Fruit fly (Drosophila melanogaster) whole organism, adult: ENCODE results near the gene CG44815.

ENCODE experiments used
- CG11617 ChIP-seq: fragments of 200-800 bp; sonication (Bioruptor generic); optimal IDR thresholded peaks from 2 replicates; lab custom pipeline; 2017; ENCODE audit warnings: mild to moderate bottlenecking, missing biosample characterization, missing genetic modification reagents, missing genetic modification characterization
- CG12768 ChIP-seq: fragments of 200-800 bp; sonication (Bioruptor generic); optimal IDR thresholded peaks from 2 replicates; lab custom pipeline; 2017; ENCODE audit warnings: missing biosample characterization, missing genetic modification characterization, mild to moderate bottlenecking, moderate library complexity, missing genetic modification reagents
- CG14711 ChIP-seq: fragments of 200-800 bp; sonication (Bioruptor generic); optimal IDR thresholded peaks from 2 replicates; lab custom pipeline; 2018; ENCODE audit warnings: missing biosample characterization, mild to moderate bottlenecking, missing genetic modification characterization, moderate library complexity
- CG1620 ChIP-seq: fragments of 200-800 bp; sonication (Bioruptor generic); optimal IDR thresholded peaks from 2 replicates; lab custom pipeline; 2016; ENCODE audit warnings: missing biosample characterization, missing genetic modification characterization
- CG33017 ChIP-seq: fragments of 200-800 bp; sonication (Bioruptor generic); optimal IDR thresholded peaks from 2 replicates; lab custom pipeline; 2018; ENCODE audit warnings: missing biosample characterization, mild to moderate bottlenecking, missing genetic modification characterization, moderate library complexity
- CG5204 ChIP-seq: fragments of 200-800 bp; sonication (Bioruptor generic); optimal IDR thresholded peaks from 2 replicates; lab custom pipeline; 2016; ENCODE audit warnings: missing biosample characterization, missing genetic modification characterization
- CG7045 ChIP-seq: fragments of 200-800 bp; sonication (Bioruptor generic); optimal IDR thresholded peaks from 2 replicates; lab custom pipeline; 2017; ENCODE audit warnings: missing biosample characterization, mild to moderate bottlenecking, missing genetic modification characterization
- CG7101 ChIP-seq: fragments of 200-800 bp; sonication (Bioruptor generic); optimal IDR thresholded peaks from 2 replicates; lab custom pipeline; 2018; ENCODE audit warnings: missing biosample characterization, mild to moderate bottlenecking, missing genetic modification characterization, moderate library complexity
- Clk ChIP-seq: fragments of 200-800 bp; sonication (Bioruptor generic); optimal IDR thresholded peaks from 2 replicates; lab custom pipeline; 2017; ENCODE audit warnings: missing biosample characterization, missing genetic modification characterization
- Crg-1 ChIP-seq: fragments of 200-800 bp; sonication (Bioruptor generic); optimal IDR thresholded peaks from 2 replicates; lab custom pipeline; 2016; ENCODE audit warnings: missing biosample characterization, missing genetic modification characterization
- Hr96 ChIP-seq: fragments of 200-800 bp; sonication (Bioruptor generic); optimal IDR thresholded peaks from 2 replicates; lab custom pipeline; 2016; ENCODE audit warnings: missing biosample characterization, missing genetic modification characterization
- Mnt ChIP-seq: fragments of 200-800 bp; sonication (Bioruptor generic); optimal IDR thresholded peaks from 2 replicates; lab custom pipeline; 2016; ENCODE audit warnings: missing biosample characterization, mild to moderate bottlenecking, missing genetic modification characterization
- bab1 ChIP-seq: fragments of 200-800 bp; sonication (Bioruptor generic); optimal IDR thresholded peaks from 3 replicates; lab custom pipeline; 2019; ENCODE audit warnings: missing biosample characterization, mild to moderate bottlenecking, missing genetic modification characterization, moderate library complexity
- cic ChIP-seq: fragments of 200-800 bp; sonication (Bioruptor generic); optimal IDR thresholded peaks from 2 replicates; lab custom pipeline; 2017; ENCODE audit warnings: missing biosample characterization, mild to moderate bottlenecking, missing genetic modification characterization, moderate library complexity
- cnc ChIP-seq, 2 experiments: fragments of >200 bp; optimal IDR thresholded peaks; 2 replicates each; lab custom pipeline; 2017
- kay ChIP-seq: fragments of 200-800 bp; sonication (Bioruptor generic); peaks from one replicate; lab custom pipeline; 2016; ENCODE audit warnings: missing biosample characterization, missing genetic modification characterization, borderline replicate concordance
- ovo ChIP-seq: fragments of 200-800 bp; sonication (Bioruptor generic); optimal IDR thresholded peaks from 2 replicates; lab custom pipeline; 2016; ENCODE audit warnings: missing biosample characterization, missing genetic modification characterization
- pad ChIP-seq: fragments of 200-800 bp; sonication (Bioruptor generic); optimal IDR thresholded peaks from 3 replicates; lab custom pipeline; 2017; ENCODE audit warnings: missing biosample characterization, missing genetic modification characterization, mild to moderate bottlenecking, moderate library complexity, missing genetic modification reagents
- tj ChIP-seq: fragments of 200-800 bp; sonication (Bioruptor generic); optimal IDR thresholded peaks from 3 replicates; lab custom pipeline; 2017; ENCODE audit warnings: missing biosample characterization, mild to moderate bottlenecking, missing genetic modification characterization, moderate library complexity
- toe ChIP-seq: fragments of 200-800 bp; sonication (Bioruptor generic); optimal IDR thresholded peaks from 2 replicates; lab custom pipeline; 2016; ENCODE audit warnings: missing biosample characterization, missing genetic modification characterization

The CG44815 gene

DNA sequence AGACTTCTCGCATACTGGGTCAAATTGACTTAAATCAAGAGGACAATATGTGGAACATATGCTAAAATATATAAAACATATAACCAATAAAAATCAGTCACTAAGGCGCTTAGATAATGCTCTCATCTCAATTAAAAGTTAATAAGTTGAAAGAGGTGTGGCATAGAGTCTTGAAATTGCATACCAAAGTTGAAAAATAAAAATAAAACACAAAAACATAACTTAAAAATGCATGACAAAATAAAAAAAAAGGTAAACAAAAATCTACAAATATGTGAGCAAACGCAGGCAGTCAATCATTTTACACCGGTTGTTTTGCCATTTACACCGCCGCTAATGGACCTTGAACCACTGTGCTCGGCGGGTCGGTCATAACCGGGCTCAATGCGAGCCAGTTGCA is at the start of gene CG44815:
Gene CG44815, minus strand, starts transcription at position 51 of the 400 bp plus-strand sequence.
- TF ChIP-seq ovo (GFP tag; lab: Kevin White, UChicago) (no peak), CG12768 (GFP tag; lab: Kevin White, UChicago) (no peak), Clk (GFP tag; lab: Kevin White, UChicago) (no peak), cnc (optimal IDR thresholded peaks at IDR 0.05; lab: Kevin White, UChicago) (no peak), Mnt (GFP tag; lab: Kevin White, UChicago) (no peak), CG1620 (GFP tag; lab: Kevin White, UChicago) (no peak), toe (no peak), CG33017 (no peak), CG5204 (no peak), pad (no peak), CG7101 (tag; lab: Kevin White, UChicago) (no peak), CG7045 (no peak), Crg-1 (GFP tag; lab: Kevin White, UChicago) (no peak), tj (GFP tag; lab: Kevin White, UChicago) (no peak), cic (GFP tag; lab: Kevin White, UChicago) (no peak), CG11617 (GFP tag; lab: Kevin White, UChicago) (no peak)

DNA sequence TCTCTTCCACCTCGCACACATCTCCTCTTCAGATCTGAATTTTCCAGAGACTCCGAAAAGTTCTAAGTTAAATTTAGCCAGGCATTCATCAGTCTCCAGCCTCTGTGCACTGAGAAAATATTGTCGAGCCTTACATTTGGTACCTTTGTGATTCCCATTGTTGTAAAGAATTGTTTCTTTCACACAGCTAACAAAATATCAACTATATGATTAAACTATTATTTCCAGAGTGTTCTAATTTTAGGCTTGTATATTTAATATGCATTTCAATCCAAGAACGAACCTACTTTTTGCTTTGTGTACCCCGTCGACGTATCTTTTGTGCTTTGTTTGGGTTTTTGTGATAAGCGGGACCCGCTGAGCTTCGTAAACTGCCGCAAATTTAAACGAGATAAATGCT is 48.1 kb upstream of the CG44815 start:
- TF ChIP-seq CG7045 (no peak), pad (no peak), CG14711 (no peak), bab1 (GFP tag; lab: Kevin White, UChicago) (no peak), Hr96 (GFP tag; lab: Kevin White, UChicago) (no peak), CG5204 (no peak), CG11617 (GFP tag; lab: Kevin White, UChicago) (no peak), Mnt (GFP tag; lab: Kevin White, UChicago) (no peak), ovo (GFP tag; lab: Kevin White, UChicago) (no peak), Crg-1 (GFP tag; lab: Kevin White, UChicago) (no peak), Clk (GFP tag; lab: Kevin White, UChicago) (no peak), tj (GFP tag; lab: Kevin White, UChicago) (no peak), toe (no peak)

DNA sequence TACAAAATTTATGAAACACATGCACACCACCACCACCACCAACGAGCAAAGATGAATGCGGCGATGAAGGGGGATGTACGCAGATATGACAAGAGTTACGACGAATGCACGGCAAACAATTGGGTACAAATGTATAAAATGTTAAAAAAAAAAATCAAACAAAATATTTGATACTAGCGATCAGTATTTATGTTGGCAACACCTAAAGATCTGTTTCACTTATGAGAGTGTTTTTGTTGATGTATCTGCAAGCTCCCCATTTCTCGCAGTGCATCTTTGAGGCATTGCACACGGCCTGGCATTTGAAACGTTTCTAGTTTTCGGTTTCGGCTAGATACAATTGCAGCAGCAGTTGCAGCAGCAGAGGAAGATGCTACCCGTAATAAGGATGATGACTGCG is 40.8 kb upstream of the CG44815 start:
- TF ChIP-seq CG7045: no peak
- TF ChIP-seq CG11617 (GFP tag; lab: Kevin White, UChicago): no peak
- no peak for TF ChIP-seq CG7101 (tag; lab: Kevin White, UChicago)
- no peak for TF ChIP-seq CG33017
- no peak for TF ChIP-seq Clk (GFP tag; lab: Kevin White, UChicago)
- no peak for TF ChIP-seq ovo (GFP tag; lab: Kevin White, UChicago)
- TF ChIP-seq CG14711: no peak
- no peak for TF ChIP-seq cic (GFP tag; lab: Kevin White, UChicago)
- TF ChIP-seq pad: no peak
- TF ChIP-seq CG12768 (GFP tag; lab: Kevin White, UChicago): no peak
- no peak for TF ChIP-seq bab1 (GFP tag; lab: Kevin White, UChicago)
- no peak for TF ChIP-seq cnc (optimal IDR thresholded peaks at IDR 0.05; lab: Kevin White, UChicago)
- no peak for TF ChIP-seq Hr96 (GFP tag; lab: Kevin White, UChicago)
- no peak for TF ChIP-seq CG5204
- no peak for TF ChIP-seq Mnt (GFP tag; lab: Kevin White, UChicago)
- TF ChIP-seq CG1620 (GFP tag; lab: Kevin White, UChicago): no peak
- TF ChIP-seq tj (GFP tag; lab: Kevin White, UChicago): no peak

DNA sequence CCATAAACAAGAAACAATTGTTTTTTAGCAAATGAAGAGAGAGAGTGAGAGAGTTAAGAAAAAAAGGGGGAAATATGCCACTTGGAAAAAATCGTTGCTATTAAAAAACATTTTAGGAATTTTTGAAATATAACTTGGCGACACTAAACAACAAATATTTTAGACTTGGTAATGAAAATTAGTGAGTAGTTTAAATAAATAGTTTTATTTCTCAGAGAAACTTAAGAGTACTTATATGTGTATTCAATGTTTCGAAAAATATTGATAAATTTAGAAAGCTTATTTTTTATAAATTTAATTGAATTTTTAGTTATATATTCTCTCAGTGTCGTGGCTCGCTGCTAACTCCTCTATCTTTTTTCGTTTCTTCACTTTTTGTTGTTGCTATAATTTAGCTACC is 39.9 kb upstream of the CG44815 start:
- TF ChIP-seq cic (GFP tag; lab: Kevin White, UChicago) (no peak), CG12768 (GFP tag; lab: Kevin White, UChicago) (no peak), kay (GFP tag; lab: Kevin White, UChicago) (no peak), CG1620 (GFP tag; lab: Kevin White, UChicago) (no peak)

DNA sequence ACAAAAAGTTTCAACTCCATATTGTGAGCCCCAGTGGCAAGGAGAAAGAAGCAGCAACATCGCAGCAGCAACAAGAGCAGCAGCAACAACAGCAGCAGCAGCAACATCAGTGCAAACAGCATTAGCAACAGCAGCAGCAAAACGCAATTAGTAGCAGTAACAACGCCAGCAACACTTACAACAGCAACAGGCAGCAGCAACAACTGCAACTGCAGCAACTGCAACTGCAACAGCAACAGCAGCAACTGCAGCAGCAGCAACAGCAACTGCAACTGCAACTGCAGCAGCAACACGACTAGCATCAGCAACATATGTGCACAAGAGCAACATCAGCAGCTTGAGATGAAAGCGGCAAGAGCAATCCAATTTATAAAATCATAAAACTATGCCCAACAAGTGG is 39.2 kb upstream of the CG44815 start:
- TF ChIP-seq tj (GFP tag; lab: Kevin White, UChicago) (no peak), cnc (optimal IDR thresholded peaks at IDR 0.05; lab: Kevin White, UChicago) (no peak), Clk (GFP tag; lab: Kevin White, UChicago) (no peak), ovo (GFP tag; lab: Kevin White, UChicago) (no peak), toe (no peak), CG1620 (GFP tag; lab: Kevin White, UChicago) (no peak), pad (no peak), Crg-1 (GFP tag; lab: Kevin White, UChicago) (no peak), kay (GFP tag; lab: Kevin White, UChicago) (no peak), CG7101 (tag; lab: Kevin White, UChicago) (no peak), bab1 (GFP tag; lab: Kevin White, UChicago) (no peak), CG14711 (no peak), CG5204 (no peak), CG11617 (GFP tag; lab: Kevin White, UChicago) (no peak)

DNA sequence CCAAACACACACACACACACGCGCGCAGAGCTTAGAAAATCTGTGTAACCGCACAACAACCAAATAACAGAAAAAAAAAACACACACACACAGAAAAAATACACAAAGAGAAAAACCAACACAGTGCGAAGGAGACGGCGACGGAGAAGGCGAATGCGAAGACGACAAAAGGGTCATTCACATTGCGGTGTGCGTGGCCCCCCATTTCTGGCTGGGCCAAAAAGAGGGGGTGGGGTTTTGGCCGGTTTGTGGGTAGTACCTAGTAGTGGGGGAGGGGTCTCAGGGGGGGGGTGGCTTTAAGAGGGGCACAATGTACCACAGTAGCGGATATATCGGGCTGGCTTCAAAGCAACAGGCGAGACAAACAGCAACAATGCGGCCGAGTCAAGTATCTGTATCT is 37.6 kb upstream of the CG44815 start:
- no peak for TF ChIP-seq CG5204
- TF ChIP-seq kay (GFP tag; lab: Kevin White, UChicago): no peak
- TF ChIP-seq Mnt (GFP tag; lab: Kevin White, UChicago): no peak
- no peak for TF ChIP-seq Clk (GFP tag; lab: Kevin White, UChicago)
- no peak for TF ChIP-seq CG11617 (GFP tag; lab: Kevin White, UChicago)

DNA sequence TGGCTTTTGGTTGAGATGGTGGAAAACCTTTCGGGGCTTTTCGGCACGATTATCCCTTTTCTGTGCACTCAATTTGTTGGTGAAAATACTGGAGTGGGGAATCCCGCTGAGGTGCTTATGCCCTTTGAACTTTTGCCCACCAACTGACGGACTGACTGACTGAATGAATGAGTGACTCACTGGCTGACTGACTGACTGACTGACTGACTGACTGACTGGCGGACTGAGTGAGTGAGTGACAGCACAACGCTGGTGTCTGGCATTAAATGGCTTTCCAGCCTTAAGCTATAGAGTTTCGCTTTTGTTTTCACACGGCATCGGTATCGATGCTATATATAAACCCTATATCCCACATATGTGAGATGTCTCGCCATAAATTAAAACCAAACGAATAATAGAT is 32.7 kb upstream of the CG44815 start:
- no peak for TF ChIP-seq CG14711
